Worm (Caenorhabditis elegans) whole organism, L4/young adult: ENCODE data around the gene scl-10.

Source experiments
- W03F9.2 ChIP-seq: fragments of 150-350 bp; optimal IDR thresholded peaks from 2 replicates; lab custom pipeline; 2014; ENCODE audit warnings: missing biosample characterization, missing genetic modification characterization
- him-1 ChIP-seq: sonication (generic microtip); optimal IDR thresholded peaks from 2 replicates; lab custom pipeline; 2016; ENCODE audit warnings: missing genotype, missing genetic modification reagents, missing genetic modification characterization, missing compliant biosample characterization

DNA sequence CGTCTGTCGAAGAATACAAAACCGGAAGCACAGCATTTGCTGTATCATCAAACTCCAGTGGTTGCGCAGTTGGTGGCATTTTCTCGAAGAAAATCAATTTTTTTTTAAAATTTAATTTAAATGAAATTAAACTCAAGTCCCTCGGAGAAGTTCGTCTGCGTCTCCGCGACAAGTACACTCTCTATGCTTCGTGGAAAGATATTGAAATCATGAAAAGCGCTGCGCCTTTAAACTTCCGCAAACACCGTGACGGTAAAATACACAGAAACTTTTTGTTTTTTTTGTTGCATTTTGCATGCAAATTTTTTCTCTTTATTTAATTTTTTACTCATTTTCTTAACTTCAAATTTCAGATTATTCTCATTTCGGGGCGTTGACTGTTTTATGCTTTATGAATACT, 50.4 kb downstream of the scl-10 start, which contains the start of the genes dli-1, tin-9.2 and exos-4.1:
- TF ChIP-seq him-1 (tag; lab: Kevin White, UChicago) (no peak), W03F9.2 (peak; percentile 86)
